Worm (Caenorhabditis elegans): ENCODE data around the gene mrps-5.

ce11 chrV:12608857-12609256 is 45.6 kb downstream of the mrps-5 start, which contains the start of gene ZC116.5:
- TF ChIP-seq unc-86 (tag; optimal IDR thresholded peaks at IDR 0.05): no peak
- no peak for TF ChIP-seq sptf-1 (tag; optimal IDR thresholded peaks at IDR 0.05)
- TF ChIP-seq lin-39 (tag; optimal IDR thresholded peaks at IDR 0.05): no peak
- no peak for TF ChIP-seq tbx-2 (tag; optimal IDR thresholded peaks at IDR 0.05)
- no peak for TF ChIP-seq mdl-1 (tag; optimal IDR thresholded peaks at IDR 0.05)
- no peak for TF ChIP-seq pqm-1 (tag; optimal IDR thresholded peaks at IDR 0.05)
- no peak for TF ChIP-seq snpc-4 (tag; optimal IDR thresholded peaks at IDR 0.05)
- TF ChIP-seq nhr-77 (tag; optimal IDR thresholded peaks at IDR 0.05): no peak
- TF ChIP-seq nhr-47 (tag; optimal IDR thresholded peaks at IDR 0.05): no peak
- no peak for TF ChIP-seq nhr-237 (tag; optimal IDR thresholded peaks at IDR 0.05)
- no peak for TF ChIP-seq unc-30 (tag; optimal IDR thresholded peaks at IDR 0.05)
- no peak for TF ChIP-seq swsn-7 (tag; optimal IDR thresholded peaks at IDR 0.05)

Measured in whole organism, L1 larva.